Worm (Caenorhabditis elegans): ENCODE measurements around the gene rdy-2.

rdy-2 gene

ce11 chrV:13598370-13598769 is 2.4 kb downstream of the rdy-2 start:
- TF ChIP-seq flt-1 (GFP tag; IDR thresholded peaks at IDR 0.05) (no peak), tab-1 (GFP tag; IDR thresholded peaks at IDR 0.05) (no peak), T22C8.4 (GFP tag; IDR thresholded peaks at IDR 0.05) (no peak), ztf-23 (GFP tag; IDR thresholded peaks at IDR 0.05) (no peak), ref-1 (GFP tag; conservative IDR thresholded peaks at IDR 0.05) (no peak), ztf-29 (GFP tag; IDR thresholded peaks at IDR 0.05) (no peak), klf-2 (GFP tag; conservative IDR thresholded peaks at IDR 0.05) (no peak), cog-1 (tag; optimal IDR thresholded peaks at IDR 0.05) (no peak), med-1 (GFP tag; optimal IDR thresholded peaks at IDR 0.05; ENCODE audit: insufficient read depth) (no peak)

DNA sequence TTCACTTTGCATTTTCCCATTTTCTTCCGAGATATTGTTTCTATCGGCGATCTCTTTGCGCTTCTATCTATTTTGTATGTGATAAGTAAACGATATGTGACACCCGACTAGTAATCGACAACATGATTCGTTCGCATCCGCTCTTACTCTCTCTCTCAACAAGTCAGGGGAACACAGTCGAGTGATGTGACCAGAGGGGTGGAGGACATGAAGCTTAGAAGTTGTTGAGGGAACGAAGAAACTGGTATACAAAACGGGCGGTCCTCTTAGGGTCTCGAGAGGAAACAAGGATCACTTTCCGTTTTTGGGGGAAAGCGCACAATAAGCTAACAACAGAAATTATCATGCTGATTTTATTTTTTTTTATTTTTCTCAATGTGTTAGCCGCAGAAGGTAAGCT is 7.7 kb downstream of the rdy-2 start, which contains the start of gene F53F4.4:
Gene F53F4.4, plus strand, starts transcription at position 301 of the 400 bp plus-strand sequence.
- no peak for TF ChIP-seq ref-1 (GFP tag; conservative IDR thresholded peaks at IDR 0.05)
- no peak for TF ChIP-seq ztf-29 (GFP tag; IDR thresholded peaks at IDR 0.05)
- no peak for TF ChIP-seq flt-1 (GFP tag; IDR thresholded peaks at IDR 0.05)
- no peak for TF ChIP-seq T22C8.4 (GFP tag; IDR thresholded peaks at IDR 0.05)
- no peak for TF ChIP-seq ztf-23 (GFP tag; IDR thresholded peaks at IDR 0.05)
- no peak for TF ChIP-seq cog-1 (tag; optimal IDR thresholded peaks at IDR 0.05)
- no peak for TF ChIP-seq med-1 (GFP tag; optimal IDR thresholded peaks at IDR 0.05; ENCODE audit: insufficient read depth)
- TF ChIP-seq klf-2 (GFP tag; conservative IDR thresholded peaks at IDR 0.05), result no peak
- no peak for TF ChIP-seq tab-1 (GFP tag; IDR thresholded peaks at IDR 0.05)

DNA sequence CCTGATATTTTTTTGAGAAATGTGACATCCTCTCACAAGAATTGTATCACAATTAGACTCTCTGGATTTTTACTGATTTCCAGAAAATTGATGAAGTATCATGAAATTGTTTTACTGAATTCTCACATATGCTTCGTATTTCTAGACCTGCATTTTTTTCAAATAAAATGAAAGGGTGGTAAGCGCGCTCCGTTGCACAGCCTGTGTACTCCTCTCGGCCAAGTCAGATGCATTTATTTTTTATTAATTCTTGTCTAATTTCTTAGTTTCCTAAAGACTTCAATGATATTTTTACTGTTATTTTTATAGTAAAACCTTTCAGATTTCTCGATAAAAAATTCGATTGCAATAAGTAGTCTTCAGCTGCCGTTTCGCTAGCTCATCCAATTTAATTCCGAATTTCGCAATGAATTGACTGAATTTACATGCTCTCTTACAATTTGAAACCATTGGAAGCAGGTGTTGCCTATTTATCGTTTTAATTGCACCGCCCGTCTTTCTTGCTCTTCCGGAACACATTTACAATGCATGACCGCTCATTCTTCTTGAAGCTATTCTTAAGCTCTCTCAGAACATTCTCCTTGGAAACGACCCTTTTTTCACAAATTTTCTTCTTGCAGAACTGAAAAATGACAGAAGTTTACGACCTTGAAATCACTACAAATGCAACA is 9.1 kb downstream of the rdy-2 start, which contains the start of gene tbcb-1:
Gene tbcb-1, plus strand, starts transcription at position 621 of the 671 bp plus-strand sequence.
- no peak for TF ChIP-seq tab-1 (GFP tag; IDR thresholded peaks at IDR 0.05)
- no peak for TF ChIP-seq cog-1 (tag; optimal IDR thresholded peaks at IDR 0.05)
- no peak for TF ChIP-seq T22C8.4 (GFP tag; IDR thresholded peaks at IDR 0.05)
- no peak for TF ChIP-seq med-1 (GFP tag; optimal IDR thresholded peaks at IDR 0.05; ENCODE audit: insufficient read depth)
- TF ChIP-seq ztf-23 (GFP tag; IDR thresholded peaks at IDR 0.05), result no peak
- no peak for TF ChIP-seq klf-2 (GFP tag; conservative IDR thresholded peaks at IDR 0.05)
- TF ChIP-seq flt-1 (GFP tag; IDR thresholded peaks at IDR 0.05), result no peak
- no peak for TF ChIP-seq ztf-29 (GFP tag; IDR thresholded peaks at IDR 0.05)

DNA sequence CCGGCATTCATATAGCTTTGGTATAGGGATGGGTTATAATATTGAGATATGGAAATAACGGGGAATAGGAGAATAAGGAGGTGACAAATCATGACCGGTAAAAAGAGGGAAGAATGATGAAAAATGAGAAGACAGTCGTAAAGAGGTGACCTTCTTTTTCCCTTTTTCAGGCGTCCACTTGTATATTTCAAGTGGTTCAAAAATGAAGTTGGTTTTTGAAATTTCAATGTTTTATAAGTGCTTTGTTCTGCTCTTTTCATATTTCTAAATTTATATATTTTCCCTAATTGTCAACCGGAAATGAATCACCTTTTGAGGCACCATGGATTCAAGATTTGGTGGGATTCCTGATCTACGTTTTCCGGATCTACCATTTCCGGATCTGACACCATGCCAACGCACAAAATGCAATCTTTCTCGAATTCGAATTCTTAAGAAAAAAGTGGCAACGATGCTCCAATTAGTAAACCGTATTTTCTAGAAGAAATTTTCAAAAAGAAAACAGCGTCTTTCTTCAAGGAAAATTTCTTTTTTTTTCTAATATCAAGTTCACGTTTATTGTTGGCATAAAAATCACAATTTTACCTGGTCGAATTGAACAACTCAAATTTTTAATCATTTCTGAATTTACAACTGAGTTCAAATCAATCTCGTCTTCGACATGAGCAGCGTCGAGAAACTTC is 11.1 kb downstream of the rdy-2 start, which contains the start of the genes F53F4.2 and F53F4.18:
Gene F53F4.2, minus strand, starts transcription at position 101 of the 683 bp plus-strand sequence.
Gene F53F4.18, plus strand, starts transcription at position 633 of the 683 bp plus-strand sequence.
- TF ChIP-seq flt-1 (GFP tag; IDR thresholded peaks at IDR 0.05) (no peak), tab-1 (GFP tag; IDR thresholded peaks at IDR 0.05) (no peak), ztf-23 (GFP tag; IDR thresholded peaks at IDR 0.05) (no peak), T22C8.4 (GFP tag; IDR thresholded peaks at IDR 0.05) (no peak), klf-2 (GFP tag; conservative IDR thresholded peaks at IDR 0.05) (no peak), med-1 (GFP tag; optimal IDR thresholded peaks at IDR 0.05; ENCODE audit: insufficient read depth) (no peak), cog-1 (tag; optimal IDR thresholded peaks at IDR 0.05) (no peak), ref-1 (GFP tag; conservative IDR thresholded peaks at IDR 0.05) (no peak), ztf-29 (GFP tag; IDR thresholded peaks at IDR 0.05) (no peak)

DNA sequence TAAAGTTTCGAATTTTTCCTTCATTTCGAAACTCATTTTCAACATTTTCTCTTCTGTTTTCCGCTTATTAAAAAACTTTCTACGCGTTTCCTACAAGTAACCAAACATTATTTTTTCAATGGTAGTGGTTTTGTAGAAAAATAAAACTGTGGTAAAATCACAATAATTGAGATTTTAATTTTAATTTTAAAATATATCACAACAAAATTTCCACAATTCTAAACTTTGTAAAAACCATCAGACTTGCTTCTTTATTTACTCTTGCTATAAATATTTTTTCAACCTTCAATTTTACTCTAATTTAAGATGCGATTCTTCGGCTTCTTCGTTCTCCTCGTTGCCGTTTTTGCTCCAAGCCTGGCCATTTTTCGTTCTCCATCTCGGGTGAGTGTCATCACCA is 12.9 kb downstream of the rdy-2 start, which contains the start of gene F53F4.17:
Gene F53F4.17, plus strand, starts transcription at position 301 of the 400 bp plus-strand sequence.
- TF ChIP-seq klf-2 (GFP tag; conservative IDR thresholded peaks at IDR 0.05) (no peak), ztf-23 (GFP tag; IDR thresholded peaks at IDR 0.05) (no peak), flt-1 (GFP tag; IDR thresholded peaks at IDR 0.05) (no peak), cog-1 (tag; optimal IDR thresholded peaks at IDR 0.05) (no peak), ztf-29 (GFP tag; IDR thresholded peaks at IDR 0.05) (no peak), med-1 (GFP tag; optimal IDR thresholded peaks at IDR 0.05; ENCODE audit: insufficient read depth) (no peak)

- TF ChIP-seq tab-1 (GFP tag; IDR thresholded peaks at IDR 0.05), result no peak
- TF ChIP-seq ztf-29 (GFP tag; IDR thresholded peaks at IDR 0.05), result no peak
- TF ChIP-seq med-1 (GFP tag; optimal IDR thresholded peaks at IDR 0.05; ENCODE audit: insufficient read depth), result no peak
- TF ChIP-seq flt-1 (GFP tag; IDR thresholded peaks at IDR 0.05), result no peak
- no peak for TF ChIP-seq klf-2 (GFP tag; conservative IDR thresholded peaks at IDR 0.05)
- TF ChIP-seq T22C8.4 (GFP tag; IDR thresholded peaks at IDR 0.05), result no peak
- no peak for TF ChIP-seq ref-1 (GFP tag; conservative IDR thresholded peaks at IDR 0.05)
- TF ChIP-seq ztf-23 (GFP tag; IDR thresholded peaks at IDR 0.05), result no peak
Measured at ce11 chrV:13584484-13584883, 16.3 kb downstream of the rdy-2 start, which contains the start of gene F53F4.1. TSS of gene F53F4.1 (plus strand) at chrV:13584784.

DNA sequence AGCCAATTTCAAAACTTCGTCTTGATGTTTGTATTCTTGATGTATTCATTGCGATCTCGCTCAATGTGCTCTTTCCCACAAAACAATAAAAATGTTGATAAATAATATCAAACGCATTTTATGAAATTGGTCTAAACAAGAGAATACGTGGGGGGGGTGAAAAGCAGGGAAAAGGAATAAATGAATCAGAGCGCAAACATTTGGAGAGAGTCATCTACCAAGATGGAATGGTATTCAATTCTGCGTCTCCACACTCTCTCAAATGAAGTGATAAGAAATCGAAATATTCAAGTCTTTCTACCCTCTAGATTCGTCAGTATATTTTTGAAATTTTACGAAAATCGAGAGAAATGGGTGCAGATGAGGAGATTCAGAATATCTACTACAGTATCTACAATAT is 20.1 kb downstream of the rdy-2 start, which contains the start of gene C50B8.5:
Gene C50B8.5, plus strand, starts transcription at position 273 of the 400 bp plus-strand sequence.
- TF ChIP-seq med-1 (GFP tag; optimal IDR thresholded peaks at IDR 0.05; ENCODE audit: insufficient read depth), result no peak
- no peak for TF ChIP-seq tab-1 (GFP tag; IDR thresholded peaks at IDR 0.05)
- TF ChIP-seq ref-1 (GFP tag; conservative IDR thresholded peaks at IDR 0.05), result no peak

- TF ChIP-seq T22C8.4 (GFP tag; IDR thresholded peaks at IDR 0.05), result no peak
- no peak for TF ChIP-seq tab-1 (GFP tag; IDR thresholded peaks at IDR 0.05)
- no peak for TF ChIP-seq ztf-23 (GFP tag; IDR thresholded peaks at IDR 0.05)
- no peak for TF ChIP-seq med-1 (GFP tag; optimal IDR thresholded peaks at IDR 0.05; ENCODE audit: insufficient read depth)
- no peak for TF ChIP-seq ztf-29 (GFP tag; IDR thresholded peaks at IDR 0.05)
- no peak for TF ChIP-seq flt-1 (GFP tag; IDR thresholded peaks at IDR 0.05)
- TF ChIP-seq klf-2 (GFP tag; conservative IDR thresholded peaks at IDR 0.05), result no peak
- TF ChIP-seq ref-1 (GFP tag; conservative IDR thresholded peaks at IDR 0.05), result no peak
- no peak for TF ChIP-seq cog-1 (tag; optimal IDR thresholded peaks at IDR 0.05)
Measured at ce11 chrV:13578637-13579036, 22.1 kb downstream of the rdy-2 start, which contains the start of gene C50B8.6. TSS of gene C50B8.6 (plus strand) at chrV:13578972.

DNA sequence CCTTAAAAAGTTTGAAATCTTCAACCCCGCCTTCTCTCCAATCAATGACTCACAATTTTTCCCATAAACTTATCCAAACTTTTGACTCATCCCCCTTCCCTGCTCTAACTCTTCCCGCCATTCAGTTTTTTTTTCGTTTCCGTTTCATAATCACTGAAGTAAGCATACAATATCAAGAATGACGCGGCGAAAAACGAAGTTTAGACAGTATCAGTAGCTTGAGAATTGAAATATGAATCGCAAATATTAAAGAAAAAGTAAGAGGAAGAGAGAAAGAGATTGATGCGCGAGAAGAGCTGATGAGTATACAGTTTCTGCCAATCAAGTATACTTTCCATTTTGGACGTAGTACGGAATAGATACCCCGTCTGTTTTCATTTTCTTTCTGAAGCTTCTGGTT is 23.3 kb downstream of the rdy-2 start:
- TF ChIP-seq T22C8.4 (GFP tag; IDR thresholded peaks at IDR 0.05) (no peak), med-1 (GFP tag; optimal IDR thresholded peaks at IDR 0.05; ENCODE audit: insufficient read depth) (no peak), tab-1 (GFP tag; IDR thresholded peaks at IDR 0.05) (no peak), cog-1 (tag; optimal IDR thresholded peaks at IDR 0.05) (no peak), ztf-23 (GFP tag; IDR thresholded peaks at IDR 0.05) (no peak), klf-2 (GFP tag; conservative IDR thresholded peaks at IDR 0.05) (no peak), ref-1 (GFP tag; conservative IDR thresholded peaks at IDR 0.05) (no peak), flt-1 (GFP tag; IDR thresholded peaks at IDR 0.05) (no peak), ztf-29 (GFP tag; IDR thresholded peaks at IDR 0.05) (no peak)

Measured in whole organism, midembryonic.